Worm (Caenorhabditis elegans) whole organism, midembryonic: Measurements from ENCODE around the gene K08D8.11.

Experiments
- klf-2 ChIP-seq: fragments of 200-800 bp; sonication (Bioruptor generic); conservative IDR thresholded peaks from 2 replicates; pipeline ENCODE4 v1.3.6; 2022; ENCODE audit warnings: missing genetic modification reagents, missing genetic modification characterization, missing compliant biosample characterization
- med-1 ChIP-seq: sonication (generic microtip); optimal IDR thresholded peaks from 2 replicates; lab custom pipeline; 2017; ENCODE audit warnings: missing genetic modification characterization, mild to moderate bottlenecking, missing compliant biosample characterization, antibody characterized with exemption, missing genetic modification reagents; ENCODE audit not compliant: insufficient read depth
- ztf-29 ChIP-seq: fragments of 200-800 bp; sonication (Bioruptor generic); IDR thresholded peaks from 2 replicates; pipeline ENCODE4 v1.3.6; 2022; ENCODE audit warnings: missing genetic modification reagents, missing genetic modification characterization, missing compliant biosample characterization

DNA sequence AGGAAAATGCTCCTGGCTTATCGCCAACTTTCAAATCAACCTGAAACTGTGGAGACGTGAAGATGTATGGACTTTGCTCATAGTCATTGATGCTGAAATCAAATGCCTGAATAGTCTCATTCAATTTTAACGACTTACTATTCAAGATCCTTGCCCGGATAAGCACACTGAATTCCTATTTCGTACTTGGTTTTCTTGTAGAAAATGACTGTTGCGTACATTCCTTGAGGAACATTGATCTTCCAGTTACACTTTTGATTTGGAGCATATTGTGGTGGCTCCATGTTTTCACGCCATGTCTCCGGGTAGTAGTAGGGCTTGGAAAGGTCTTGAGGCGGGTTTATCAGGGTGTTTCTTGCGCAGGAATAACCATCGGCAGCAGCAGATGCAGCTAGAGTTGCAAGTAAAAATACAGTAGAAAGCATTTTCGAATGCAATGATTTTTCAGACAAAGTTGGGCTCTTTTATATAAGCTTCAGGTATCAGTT lies 19.5 kb downstream of the K08D8.11 start, which contains the start of gene irg-6:
- TF ChIP-seq ztf-29 (GFP tag; lab: Robert Waterston, UW) (no peak), klf-2 (no peak), med-1 (GFP tag; lab: Kevin White, UChicago) (no peak)
